Worm (Caenorhabditis elegans): ENCODE results near the gene ntl-3.

- TF ChIP-seq nhr-42 (GFP tag; IDR thresholded peaks at IDR 0.05) (no peak), lir-3 (tag; optimal IDR thresholded peaks at IDR 0.05) (no peak), nhr-28 (tag; optimal IDR thresholded peaks at IDR 0.05) (peak; percentile 27), mes-2 (tag; optimal IDR thresholded peaks at IDR 0.05; ENCODE audit: poor library complexity, severe bottlenecking) (peak; percentile 45), lsy-2 (tag; optimal IDR thresholded peaks at IDR 0.05) (peak; percentile 54 to 98), lin-13 (GFP tag; optimal IDR thresholded peaks at IDR 0.05) (no peak)
These were observed 1.5 kb upstream of the ntl-3 start, which contains the start of gene mif-1 for ce11 chrIII:11847658-11848202.
